Fruit fly (Drosophila melanogaster): ENCODE data around the gene CG10747.

The CG10747 gene

dm6 chr2L:20082965-20083855 is 7.9 kb downstream of the CG10747 start:
- TF ChIP-seq kay (GFP tag; ENCODE audit: borderline replicate concordance) = peak; percentile 60
- peak; percentile 77 for TF ChIP-seq pad (GFP tag; optimal IDR thresholded peaks at IDR 0.05)
- peak; percentile 47 for TF ChIP-seq CG33017 (tag; optimal IDR thresholded peaks at IDR 0.05)
- TF ChIP-seq CG5204 (GFP tag; optimal IDR thresholded peaks at IDR 0.05) = no peak
- TF ChIP-seq CG11617 (GFP tag; optimal IDR thresholded peaks at IDR 0.05) = peak; percentile 10
- TF ChIP-seq CG14711 (tag; optimal IDR thresholded peaks at IDR 0.05) = peak; percentile 48
- TF ChIP-seq Clk (GFP tag; optimal IDR thresholded peaks at IDR 0.05) = peak; percentile 42
- TF ChIP-seq CG12768 (GFP tag; optimal IDR thresholded peaks at IDR 0.05) = no peak
- no peak for TF ChIP-seq cic (GFP tag; optimal IDR thresholded peaks at IDR 0.05)
- TF ChIP-seq tj (GFP tag; optimal IDR thresholded peaks at IDR 0.05) = peak; percentile 93
- peak; percentile 58 for TF ChIP-seq CG7101 (tag; optimal IDR thresholded peaks at IDR 0.05)
- peak; percentile 7 for TF ChIP-seq toe (GFP tag; optimal IDR thresholded peaks at IDR 0.05)
- no peak for TF ChIP-seq Hr96 (GFP tag; optimal IDR thresholded peaks at IDR 0.05)
- TF ChIP-seq CG7045 (GFP tag; optimal IDR thresholded peaks at IDR 0.05) = peak; percentile 12

dm6 chr2L:20082155-20082964 is 8.8 kb downstream of the CG10747 start:
- TF ChIP-seq Clk (GFP tag; optimal IDR thresholded peaks at IDR 0.05) (no peak), ovo (GFP tag; optimal IDR thresholded peaks at IDR 0.05) (peak; percentile 39)

dm6 chr2L:20080772-20081171 is 10.4 kb downstream of the CG10747 start:
- TF ChIP-seq bab1 (GFP tag; optimal IDR thresholded peaks at IDR 0.05) (no peak), Mnt (GFP tag; optimal IDR thresholded peaks at IDR 0.05) (no peak), kay (GFP tag; ENCODE audit: borderline replicate concordance) (peak; percentile 72), CG14711 (tag; optimal IDR thresholded peaks at IDR 0.05) (no peak), tj (GFP tag; optimal IDR thresholded peaks at IDR 0.05) (peak; percentile 55), CG12768 (GFP tag; optimal IDR thresholded peaks at IDR 0.05) (peak; percentile 17)

DNA sequence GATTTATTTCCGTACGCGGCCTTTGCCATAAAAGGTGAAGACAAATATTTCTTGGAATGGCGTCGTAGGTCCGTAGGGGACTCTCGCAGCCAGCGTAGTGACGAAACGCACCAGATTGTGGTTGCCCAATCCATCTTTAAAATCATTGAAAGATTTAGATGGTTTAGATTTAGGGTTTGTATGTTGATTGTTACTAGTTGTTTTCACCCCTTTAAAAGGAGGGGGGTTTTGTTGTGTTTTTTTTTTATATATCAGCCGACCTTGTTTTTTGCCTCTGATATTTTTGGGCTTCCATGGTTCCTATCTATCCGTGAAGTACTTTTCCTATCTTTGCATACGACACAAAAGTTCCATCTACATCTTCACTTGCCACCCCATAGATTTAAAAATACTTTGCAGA is 12.3 kb downstream of the CG10747 start:
- TF ChIP-seq CG12768 (GFP tag; optimal IDR thresholded peaks at IDR 0.05) (peak; percentile 14), ovo (GFP tag; optimal IDR thresholded peaks at IDR 0.05) (no peak), CG7101 (tag; optimal IDR thresholded peaks at IDR 0.05) (peak; percentile 44), cnc (optimal IDR thresholded peaks at IDR 0.05) (no peak), CG7045 (GFP tag; optimal IDR thresholded peaks at IDR 0.05) (no peak), kay (GFP tag; ENCODE audit: borderline replicate concordance) (no peak), cic (GFP tag; optimal IDR thresholded peaks at IDR 0.05) (no peak), CG5204 (GFP tag; optimal IDR thresholded peaks at IDR 0.05) (no peak), CG33017 (tag; optimal IDR thresholded peaks at IDR 0.05) (no peak), CG1620 (GFP tag; optimal IDR thresholded peaks at IDR 0.05) (no peak), CG11617 (GFP tag; optimal IDR thresholded peaks at IDR 0.05) (peak; percentile 50), tj (GFP tag; optimal IDR thresholded peaks at IDR 0.05) (no peak), bab1 (GFP tag; optimal IDR thresholded peaks at IDR 0.05) (no peak), CG14711 (tag; optimal IDR thresholded peaks at IDR 0.05) (no peak), toe (GFP tag; optimal IDR thresholded peaks at IDR 0.05) (no peak), Mnt (GFP tag; optimal IDR thresholded peaks at IDR 0.05) (no peak), Hr96 (GFP tag; optimal IDR thresholded peaks at IDR 0.05) (peak; percentile 60), Crg-1 (GFP tag; optimal IDR thresholded peaks at IDR 0.05) (no peak), pad (GFP tag; optimal IDR thresholded peaks at IDR 0.05) (no peak), Clk (GFP tag; optimal IDR thresholded peaks at IDR 0.05) (peak; percentile 8)

dm6 chr2L:20077423-20078401 is 13.4 kb downstream of the CG10747 start:
- TF ChIP-seq kay (GFP tag; ENCODE audit: borderline replicate concordance) = peak; percentile 95
- no peak for TF ChIP-seq tj (GFP tag; optimal IDR thresholded peaks at IDR 0.05)

dm6 chr2L:20075234-20075803 is 15.8 kb downstream of the CG10747 start, which contains the start of the genes pr and neb:
Gene pr, minus strand, starts transcription at chr2L:20075458.
Gene neb, plus strand, starts transcription at chr2L:20075757.
- TF ChIP-seq CG11617 (GFP tag; optimal IDR thresholded peaks at IDR 0.05) = peak; percentile 48
- peak; percentile 52 for TF ChIP-seq CG33017 (tag; optimal IDR thresholded peaks at IDR 0.05)
- TF ChIP-seq bab1 (GFP tag; optimal IDR thresholded peaks at IDR 0.05) = peak; percentile 82
- TF ChIP-seq pad (GFP tag; optimal IDR thresholded peaks at IDR 0.05) = no peak
- peak; percentile 33 for TF ChIP-seq Crg-1 (GFP tag; optimal IDR thresholded peaks at IDR 0.05)
- TF ChIP-seq cnc (optimal IDR thresholded peaks at IDR 0.05) = no peak
- TF ChIP-seq CG7045 (GFP tag; optimal IDR thresholded peaks at IDR 0.05) = peak; percentile 71
- TF ChIP-seq kay (GFP tag; ENCODE audit: borderline replicate concordance) = no peak
- no peak for TF ChIP-seq cic (GFP tag; optimal IDR thresholded peaks at IDR 0.05)
- TF ChIP-seq CG1620 (GFP tag; optimal IDR thresholded peaks at IDR 0.05) = peak; percentile 55
- TF ChIP-seq CG7101 (tag; optimal IDR thresholded peaks at IDR 0.05) = peak; percentile 69
- peak; percentile 62 for TF ChIP-seq Mnt (GFP tag; optimal IDR thresholded peaks at IDR 0.05)
- peak; percentile 66 for TF ChIP-seq tj (GFP tag; optimal IDR thresholded peaks at IDR 0.05)
- peak; percentile 53 for TF ChIP-seq Hr96 (GFP tag; optimal IDR thresholded peaks at IDR 0.05)
- TF ChIP-seq ovo (GFP tag; optimal IDR thresholded peaks at IDR 0.05) = no peak
- TF ChIP-seq CG12768 (GFP tag; optimal IDR thresholded peaks at IDR 0.05) = no peak
- TF ChIP-seq CG5204 (GFP tag; optimal IDR thresholded peaks at IDR 0.05) = no peak
- peak; percentile 77 for TF ChIP-seq toe (GFP tag; optimal IDR thresholded peaks at IDR 0.05)
- no peak for TF ChIP-seq Clk (GFP tag; optimal IDR thresholded peaks at IDR 0.05)
- peak; percentile 13 for TF ChIP-seq CG14711 (tag; optimal IDR thresholded peaks at IDR 0.05)
